Fruit fly (Drosophila melanogaster): ENCODE results near the gene if.

The if gene

DNA sequence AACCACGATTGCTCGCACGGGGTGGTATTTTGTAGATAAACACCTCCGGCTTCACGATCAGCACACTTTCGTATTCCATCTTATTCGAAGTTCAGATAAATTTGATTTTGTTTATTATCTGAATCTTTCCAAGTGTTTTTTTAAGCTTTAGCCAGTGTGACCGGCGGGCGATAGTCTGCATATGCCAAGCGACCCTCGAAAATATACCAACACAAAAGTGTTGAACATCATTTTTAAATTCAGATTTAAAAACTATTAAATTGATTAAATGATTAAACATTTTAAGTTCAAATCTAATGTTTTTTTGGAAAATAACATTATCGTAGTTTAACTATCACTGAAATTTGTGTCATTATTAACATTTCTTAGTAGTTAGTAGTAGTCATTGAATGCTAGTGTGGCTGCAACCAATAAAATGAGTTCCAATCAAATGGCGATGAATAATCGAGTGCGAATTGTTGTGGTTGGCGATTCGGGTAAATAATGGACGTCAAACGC, 17.3 kb upstream of the if start, which contains the start of the genes CG9132 and CG4789 (continued):
- no peak for TF ChIP-seq CG2678 (tag; optimal IDR thresholded peaks at IDR 0.05)
- TF ChIP-seq cad (GFP tag; optimal IDR thresholded peaks at IDR 0.05), result no peak
- no peak for TF ChIP-seq wor (GFP tag; IDR thresholded peaks at IDR 0.05)
- TF ChIP-seq knrl (GFP tag; IDR thresholded peaks at IDR 0.05; ENCODE audit: partially characterized antibody), result 0 out of 3 replicates have a peak, but pooled peaks have one; percentile 31
- TF ChIP-seq Doc3 (GFP tag; IDR thresholded peaks at IDR 0.05; ENCODE audit: partially characterized antibody), result no peak
- no peak for TF ChIP-seq Eip74EF (GFP tag; optimal IDR thresholded peaks at IDR 0.05)
- TF ChIP-seq toy (GFP tag; IDR thresholded peaks at IDR 0.05), result no peak
- TF ChIP-seq nau (GFP tag; optimal IDR thresholded peaks at IDR 0.05), result no peak
- no peak for TF ChIP-seq CG5180 (GFP tag; optimal IDR thresholded peaks at IDR 0.05)
- TF ChIP-seq CG17361 (GFP tag; IDR thresholded peaks at IDR 0.05), result 0 out of 3 replicates have a peak, but pooled peaks have one; percentile 17
- TF ChIP-seq Spps (tag; optimal IDR thresholded peaks at IDR 0.05), result no peak
- no peak for TF ChIP-seq CG10959 (GFP tag; IDR thresholded peaks at IDR 0.05)
- TF ChIP-seq Sry-δ (GFP tag; optimal IDR thresholded peaks at IDR 0.05), result peak; percentile 8
- TF ChIP-seq B-H1 (GFP tag; IDR thresholded peaks at IDR 0.05), result no peak
- TF ChIP-seq Ets65A (GFP tag), result no peak
- no peak for TF ChIP-seq zf30C (GFP tag; optimal IDR thresholded peaks at IDR 0.05)
- no peak for TF ChIP-seq twi (tag; optimal IDR thresholded peaks at IDR 0.05)
- peak; percentile 57; the same call in 3 of the 4 replicates for TF ChIP-seq Dll (GFP tag; IDR thresholded peaks at IDR 0.05; ENCODE audit: partially characterized antibody)
- TF ChIP-seq CG3995 (GFP tag; optimal IDR thresholded peaks at IDR 0.05), result no peak
- TF ChIP-seq maf-S (GFP tag; optimal IDR thresholded peaks at IDR 0.05), result no peak
- TF ChIP-seq CG15514 (GFP tag; optimal IDR thresholded peaks at IDR 0.05), result peak; percentile 30
- no peak for TF ChIP-seq tap (tag; optimal IDR thresholded peaks at IDR 0.05)
- no peak for TF ChIP-seq Atf6 (GFP tag; IDR thresholded peaks at IDR 0.05)
- TF ChIP-seq CG18262 (tag; optimal IDR thresholded peaks at IDR 0.05), result no peak
- TF ChIP-seq CG1233 (GFP tag; optimal IDR thresholded peaks at IDR 0.05), result no peak
- no peak for TF ChIP-seq CG17829 (tag; optimal IDR thresholded peaks at IDR 0.05)
- TF ChIP-seq grau (tag; optimal IDR thresholded peaks at IDR 0.05), result no peak
- no peak for TF ChIP-seq CG11696 (GFP tag; IDR thresholded peaks at IDR 0.05)
- TF ChIP-seq Doc2 (GFP tag; IDR thresholded peaks at IDR 0.05), result no peak
- no peak for TF ChIP-seq CG13424 (tag; optimal IDR thresholded peaks at IDR 0.05)
- peak; percentile 11 for TF ChIP-seq CG2712 (tag; optimal IDR thresholded peaks at IDR 0.05)
- TF ChIP-seq CG32532 (GFP tag; IDR thresholded peaks at IDR 0.05), result no peak
- peak; percentile 24; the same call in 1 of the 2 replicates for TF ChIP-seq Scr (GFP tag; IDR thresholded peaks at IDR 0.05; ENCODE audit: partially characterized antibody)
- no peak for TF ChIP-seq croc (GFP tag; conservative IDR thresholded peaks at IDR 0.05)
- no peak for TF ChIP-seq slou (GFP tag; optimal IDR thresholded peaks at IDR 0.05)
- TF ChIP-seq btn (GFP tag; optimal IDR thresholded peaks at IDR 0.05), result no peak
- no peak for TF ChIP-seq CG6791 (GFP tag; IDR thresholded peaks at IDR 0.05; ENCODE audit: partially characterized antibody)
- TF ChIP-seq CG16863 (GFP tag; optimal IDR thresholded peaks at IDR 0.05), result no peak
- peak; percentile 4 for TF ChIP-seq phol (tag; optimal IDR thresholded peaks at IDR 0.05)
- no peak for TF ChIP-seq CG7745 (tag; optimal IDR thresholded peaks at IDR 0.05)
- no peak for TF ChIP-seq CG17912 (GFP tag; optimal IDR thresholded peaks at IDR 0.05)
- no peak for TF ChIP-seq Rfx (GFP tag; IDR thresholded peaks at IDR 0.05)
- TF ChIP-seq MBD-R2 (GFP tag; IDR thresholded peaks at IDR 0.05), result peak; percentile 32; the same call in 1 of the 2 replicates
- no peak for TF ChIP-seq unpg (GFP tag; optimal IDR thresholded peaks at IDR 0.05)
- TF ChIP-seq CG13287 (GFP tag; IDR thresholded peaks at IDR 0.05; ENCODE audit: partially characterized antibody), result peak; percentile 43; the same call in 1 of the 2 replicates
- no peak for TF ChIP-seq CG6683 (GFP tag; optimal IDR thresholded peaks at IDR 0.05)
- no peak for TF ChIP-seq H2.0 (GFP tag; IDR thresholded peaks at IDR 0.05)
- no peak for TF ChIP-seq danr (GFP tag; IDR thresholded peaks at IDR 0.05)
- TF ChIP-seq zfh2 (GFP tag; optimal IDR thresholded peaks at IDR 0.05), result no peak
- TF ChIP-seq CHES-1-like (GFP tag; optimal IDR thresholded peaks at IDR 0.05), result no peak
